Worm (Caenorhabditis elegans): ENCODE data around the gene dod-3.

- TF ChIP-seq Y95B8A.8 (GFP tag; IDR thresholded peaks at IDR 0.05): no peak
- no peak for TF ChIP-seq Y53G8AR.9 (GFP tag; conservative IDR thresholded peaks at IDR 0.05)
- no peak for TF ChIP-seq unc-62 (GFP tag; optimal IDR thresholded peaks at IDR 0.05)
- TF ChIP-seq die-1 (tag; optimal IDR thresholded peaks at IDR 0.05): no peak
- TF ChIP-seq ceh-58 (GFP tag; IDR thresholded peaks at IDR 0.05): no peak
- no peak for TF ChIP-seq mcd-1 (GFP tag; IDR thresholded peaks at IDR 0.05)
- no peak for TF ChIP-seq nhr-90 (tag; optimal IDR thresholded peaks at IDR 0.05)
- no peak for TF ChIP-seq nhr-27 (tag; optimal IDR thresholded peaks at IDR 0.05)
- TF ChIP-seq ztf-25 (GFP tag; IDR thresholded peaks at IDR 0.05): no peak
- TF ChIP-seq aptf-3 (GFP tag; IDR thresholded peaks at IDR 0.05): no peak
Measured at ce11 chrV:2690948-2691347, 40.0 kb downstream of the dod-3 start.
